Fruit fly (Drosophila melanogaster) whole organism, wandering third instar larva: ENCODE measurements around the gene CG31792.

ENCODE experiments used
- Mio ChIP-seq: sonication (Bioruptor generic); optimal IDR thresholded peaks from 2 replicates; lab custom pipeline; 2016; ENCODE audit warnings: missing biosample characterization, missing genetic modification characterization
- br ChIP-seq: fragments of 200-800 bp; sonication (Bioruptor generic); optimal IDR thresholded peaks from 2 replicates; lab custom pipeline; 2016; ENCODE audit warnings: missing biosample characterization, missing genetic modification characterization
- dl ChIP-seq, 2 experiments: fragments of 175-275, 200-275 bp in 1 of 2; fragments of 200-275 bp in 1 of 2; sonication (Bioruptor generic); optimal IDR thresholded peaks; lab custom pipeline; 2018; ENCODE audit warnings: mild to moderate bottlenecking in 2 of 2, missing biosample characterization in 2 of 2, missing genetic modification characterization in 2 of 2, moderate library complexity in 2 of 2; ENCODE audit not compliant: partially characterized antibody in 2 of 2, insufficient read depth in 1 of 2
- ey ChIP-seq: fragments of 200-800 bp; sonication (Bioruptor generic); optimal IDR thresholded peaks from 2 replicates; lab custom pipeline; 2016; ENCODE audit warnings: missing biosample characterization, missing genetic modification characterization
- jim ChIP-seq: fragments of 175-275, 200-325 bp; sonication (Bioruptor generic); optimal IDR thresholded peaks from 2 replicates; lab custom pipeline; 2016; ENCODE audit warnings: missing biosample characterization, mild to moderate bottlenecking, missing genetic modification characterization
- psq ChIP-seq: fragments of 200-800 bp; sonication (Bioruptor generic); optimal IDR thresholded peaks from 3 replicates; lab custom pipeline; 2017; ENCODE audit warnings: missing biosample characterization, mild to moderate bottlenecking, missing genetic modification characterization, moderate library complexity
- rgr ChIP-seq: fragments of 200-800 bp; sonication (Bioruptor generic); optimal IDR thresholded peaks from 3 replicates; lab custom pipeline; 2016; ENCODE audit warnings: missing biosample characterization, mild to moderate bottlenecking, missing genetic modification characterization
- sage ChIP-seq: fragments of 200-800 bp; sonication (Bioruptor generic); optimal IDR thresholded peaks from 2 replicates; lab custom pipeline; 2016; ENCODE audit warnings: missing biosample characterization, mild to moderate bottlenecking, missing genetic modification characterization

DNA sequence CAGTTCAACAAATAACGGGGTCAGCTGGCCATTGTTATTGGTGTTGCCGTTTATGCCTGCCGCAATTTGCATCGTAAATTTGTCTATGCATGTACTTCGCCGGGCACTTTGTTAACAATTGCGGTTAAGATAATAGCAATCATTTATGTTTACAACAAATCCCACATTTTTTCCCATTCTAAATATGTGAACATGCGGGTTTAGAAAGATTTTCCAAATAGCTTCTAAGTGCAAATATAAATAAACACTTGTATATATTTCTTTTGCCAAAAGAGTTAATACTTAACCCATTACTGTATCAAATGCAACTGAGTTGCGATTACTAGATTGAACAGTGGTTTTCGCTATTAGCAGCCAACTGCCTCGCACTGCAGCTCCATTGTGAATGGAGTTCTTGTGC is 16.3 kb upstream of the CG31792 start:
- TF ChIP-seq br (GFP tag; lab: Kevin White, UChicago), result no peak
- no peak for TF ChIP-seq sage (GFP tag; lab: Kevin White, UChicago)
- TF ChIP-seq jim (GFP tag; lab: Kevin White, UChicago), result no peak
- TF ChIP-seq Mio (GFP tag; lab: Kevin White, UChicago), result no peak
- TF ChIP-seq dl (GFP tag; optimal IDR thresholded peaks at IDR 0.05; lab: Kevin White, UChicago; ENCODE audit: insufficient read depth in 1 of 2, partially characterized antibody in 2 of 2), result no peak
- no peak for TF ChIP-seq ey (GFP tag; lab: Kevin White, UChicago)
- no peak for TF ChIP-seq rgr (GFP tag; lab: Kevin White, UChicago)
- no peak for TF ChIP-seq psq (GFP tag; lab: Kevin White, UChicago)
